Worm (Caenorhabditis elegans) whole organism, L1 larva: ENCODE data around the gene C05C8.7.

Source experiments
- C34B4.2 ChIP-seq: sonication (generic microtip); optimal IDR thresholded peaks from 2 replicates; lab custom pipeline; 2017; ENCODE audit warnings: mild to moderate bottlenecking, missing genetic modification characterization, missing compliant biosample characterization
- hlh-17 ChIP-seq: fragments of 200-800 bp; sonication (Bioruptor generic); optimal IDR thresholded peaks from 2 replicates; lab custom pipeline; 2018; ENCODE audit warnings: missing genetic modification characterization, mild to moderate bottlenecking, missing compliant biosample characterization, moderate library complexity, borderline replicate concordance
- mab-9 ChIP-seq: fragments of 200-800 bp; sonication (Bioruptor generic); IDR thresholded peaks from 2 replicates; pipeline ENCODE4 v1.3.6; 2022; ENCODE audit warnings: missing genetic modification reagents, missing genetic modification characterization, missing compliant biosample characterization
- nhr-237 ChIP-seq: fragments of 150-350 bp; optimal IDR thresholded peaks from 2 replicates; lab custom pipeline; 2014; ENCODE audit warnings: missing biosample characterization, missing genetic modification characterization
- pax-3 ChIP-seq: fragments of 200-800 bp; sonication (Bioruptor generic); optimal IDR thresholded peaks from 2 replicates; lab custom pipeline; 2018; ENCODE audit warnings: mild to moderate bottlenecking, missing genetic modification characterization, moderate library complexity, missing compliant biosample characterization
- rnt-1 ChIP-seq: sonication (generic microtip); optimal IDR thresholded peaks from 2 replicates; lab custom pipeline; 2016; ENCODE audit warnings: mild to moderate bottlenecking, missing genetic modification characterization, moderate library complexity, missing compliant biosample characterization
- sptf-1 ChIP-seq: fragments of 150-350 bp; optimal IDR thresholded peaks from 2 replicates; lab custom pipeline; 2014; ENCODE audit warnings: missing biosample characterization, missing genetic modification characterization
- tbx-2 ChIP-seq: sonication (generic microtip); optimal IDR thresholded peaks from 2 replicates; lab custom pipeline; 2016; ENCODE audit warnings: missing genetic modification characterization, missing compliant biosample characterization

ce11 chrV:7275491-7275890 is 28.6 kb upstream of the C05C8.7 start, which contains the start of gene C13A2.5:
- no peak for TF ChIP-seq mab-9
- TF ChIP-seq pax-3 (tag; lab: Kevin White, UChicago), result no peak
- no peak for TF ChIP-seq C34B4.2 (tag; lab: Kevin White, UChicago)
- no peak for TF ChIP-seq rnt-1 (tag; lab: Kevin White, UChicago)
- TF ChIP-seq hlh-17, result no peak
- TF ChIP-seq nhr-237 (tag; lab: Kevin White, UChicago), result no peak
- TF ChIP-seq tbx-2 (tag; lab: Kevin White, UChicago), result no peak
- TF ChIP-seq sptf-1 (tag; lab: Kevin White, UChicago), result no peak
